Worm (Caenorhabditis elegans) whole organism, L1 larva: Measurements from ENCODE around the gene rde-12.

Source experiments
- C04F5.9 ChIP-seq: sonication (generic microtip); optimal IDR thresholded peaks from 2 replicates; lab custom pipeline; 2016; ENCODE audit warnings: missing genetic modification characterization, missing compliant biosample characterization
- C16A3.4 ChIP-seq: fragments of 150-350 bp; optimal IDR thresholded peaks from 2 replicates; lab custom pipeline; 2014; ENCODE audit warnings: missing biosample characterization, missing genetic modification characterization
- F16B12.6 ChIP-seq: fragments of 150-350 bp; optimal IDR thresholded peaks from 2 replicates; lab custom pipeline; 2014; ENCODE audit warnings: missing biosample characterization, missing genetic modification characterization
- aha-1 ChIP-seq: fragments of 150-350 bp; optimal IDR thresholded peaks from 2 replicates; lab custom pipeline; 2014; ENCODE audit warnings: missing biosample characterization, missing genetic modification characterization
- aly-2 ChIP-seq: fragments of 150-350 bp; optimal IDR thresholded peaks from 2 replicates; lab custom pipeline; 2014; ENCODE audit warnings: missing biosample characterization, missing genetic modification characterization
- ama-1 ChIP-seq: fragments of 150-350 bp; optimal IDR thresholded peaks from 2 replicates; lab custom pipeline; 2014
- ceh-63 ChIP-seq: fragments of 200-800 bp; sonication (Bioruptor generic); optimal IDR thresholded peaks from 2 replicates; lab custom pipeline; 2018; ENCODE audit warnings: mild to moderate bottlenecking, missing genetic modification characterization, missing compliant biosample characterization
- ceh-8 ChIP-seq: fragments of 200-800 bp; sonication (Bioruptor generic); optimal IDR thresholded peaks from 2 replicates; lab custom pipeline; 2018; ENCODE audit warnings: mild to moderate bottlenecking, missing genetic modification characterization, moderate library complexity, missing compliant biosample characterization
- ceh-82 ChIP-seq, 3 experiments: fragments of 150-350 bp in 1 of 3; sonication (generic microtip) in 2 of 3; optimal IDR thresholded peaks; 2 replicates each; lab custom pipeline; 2014 to 2017; ENCODE audit warnings: missing biosample characterization in 3 of 3, missing genetic modification characterization in 3 of 3
- ceh-90 ChIP-seq: sonication (generic microtip); optimal IDR thresholded peaks from 2 replicates; lab custom pipeline; 2016; ENCODE audit warnings: missing genetic modification characterization, missing compliant biosample characterization
- ces-1 ChIP-seq: fragments of 150-350 bp; optimal IDR thresholded peaks from 2 replicates; lab custom pipeline; 2014; ENCODE audit warnings: missing biosample characterization, missing genetic modification reagents, missing genetic modification characterization
- dpl-1 ChIP-seq, 3 experiments: fragments of 150-350 bp in 2 of 3; sonication (generic microtip) in 1 of 3; optimal IDR thresholded peaks; 2 replicates each; lab custom pipeline; 2014 to 2017; ENCODE audit warnings: missing biosample characterization in 3 of 3, missing genetic modification characterization in 3 of 3, missing genetic modification reagents in 3 of 3
- dsc-1 ChIP-seq: sonication (generic microtip); optimal IDR thresholded peaks from 2 replicates; lab custom pipeline; 2016; ENCODE audit warnings: mild to moderate bottlenecking, missing genetic modification characterization, missing compliant biosample characterization
- efl-1 ChIP-seq, 4 experiments: fragments of 150-350 bp; optimal IDR thresholded peaks in 3 of 4; peaks in 1 of 4; 1 replicate in 1 of 4; 2 replicates in 3 of 4; lab custom pipeline; 2014; ENCODE audit warnings: missing biosample characterization in 2 of 4, missing genetic modification characterization in 2 of 4, missing genetic modification reagents in 2 of 4
- efl-3 ChIP-seq: fragments of 200-800 bp; sonication (Bioruptor generic); optimal IDR thresholded peaks from 2 replicates; lab custom pipeline; 2018; ENCODE audit warnings: mild to moderate bottlenecking, missing genetic modification characterization, missing compliant biosample characterization
- elt-2 ChIP-seq: sonication (generic microtip); optimal IDR thresholded peaks from 2 replicates; lab custom pipeline; 2016; ENCODE audit warnings: missing genetic modification characterization, mild to moderate bottlenecking, inconsistent platforms, missing compliant biosample characterization, missing genetic modification reagents
- elt-3 ChIP-seq, 6 experiments: fragments of 150-350 bp in 1 of 6; sonication (generic microtip); optimal IDR thresholded peaks; 2 replicates each; lab custom pipeline; 2017 to 2018; ENCODE audit warnings: missing biosample characterization in 6 of 6, missing genetic modification characterization in 6 of 6, inconsistent platforms in 1 of 6
- fkh-10 ChIP-seq: sonication (generic microtip); optimal IDR thresholded peaks from 2 replicates; lab custom pipeline; 2017; ENCODE audit warnings: missing biosample characterization, missing genetic modification reagents, missing genetic modification characterization
- fkh-4 ChIP-seq: sonication (generic microtip); optimal IDR thresholded peaks from 2 replicates; lab custom pipeline; 2016; ENCODE audit warnings: missing compliant biosample characterization, missing genetic modification characterization, borderline replicate concordance
- fkh-8 ChIP-seq: sonication (generic microtip); optimal IDR thresholded peaks from 2 replicates; lab custom pipeline; 2016; ENCODE audit warnings: mild to moderate bottlenecking, missing genetic modification characterization, missing compliant biosample characterization
- grh-1 ChIP-seq: fragments of 200-800 bp; sonication (Bioruptor generic); IDR thresholded peaks from 2 replicates; pipeline ENCODE4 v1.3.6; 2022; ENCODE audit warnings: missing genetic modification reagents, missing genetic modification characterization, missing compliant biosample characterization
- hlh-17 ChIP-seq: fragments of 200-800 bp; sonication (Bioruptor generic); optimal IDR thresholded peaks from 2 replicates; lab custom pipeline; 2018; ENCODE audit warnings: missing genetic modification characterization, mild to moderate bottlenecking, missing compliant biosample characterization, moderate library complexity, borderline replicate concordance
- hpl-2 ChIP-seq: fragments of 150-350 bp; optimal IDR thresholded peaks from 2 replicates; lab custom pipeline; 2014; ENCODE audit warnings: missing biosample characterization, missing genetic modification reagents, missing genetic modification characterization
- irx-1 ChIP-seq: sonication (generic microtip); optimal IDR thresholded peaks from 2 replicates; lab custom pipeline; 2016; ENCODE audit warnings: missing genetic modification characterization, missing compliant biosample characterization
- lir-3 ChIP-seq: sonication (generic microtip); optimal IDR thresholded peaks from 2 replicates; lab custom pipeline; 2016; ENCODE audit warnings: mild to moderate bottlenecking, missing genetic modification characterization, moderate library complexity, missing compliant biosample characterization; ENCODE audit not compliant: poor library complexity
- mab-9 ChIP-seq: fragments of 200-800 bp; sonication (Bioruptor generic); IDR thresholded peaks from 2 replicates; pipeline ENCODE4 v1.3.6; 2022; ENCODE audit warnings: missing genetic modification reagents, missing genetic modification characterization, missing compliant biosample characterization
- mdl-1 ChIP-seq, 2 experiments: fragments of 150-350 bp; optimal IDR thresholded peaks; 2 replicates each; lab custom pipeline; 2014 to 2017; ENCODE audit warnings: missing biosample characterization in 2 of 2, missing genetic modification characterization in 2 of 2, inconsistent platforms in 1 of 2
- mef-2 ChIP-seq: fragments of 150-350 bp; optimal IDR thresholded peaks from 2 replicates; lab custom pipeline; 2014; ENCODE audit warnings: missing biosample characterization, missing genetic modification characterization
- nhr-11 ChIP-seq: fragments of 150-350 bp; optimal IDR thresholded peaks from 2 replicates; lab custom pipeline; 2014; ENCODE audit warnings: missing biosample characterization, missing genetic modification characterization
- nhr-12 ChIP-seq: sonication (generic microtip); optimal IDR thresholded peaks from 2 replicates; lab custom pipeline; 2017; ENCODE audit warnings: missing biosample characterization, missing genetic modification characterization
- nhr-47 ChIP-seq: sonication (generic microtip); optimal IDR thresholded peaks from 2 replicates; lab custom pipeline; 2016; ENCODE audit warnings: mild to moderate bottlenecking, missing genetic modification characterization, moderate library complexity, missing compliant biosample characterization
- nhr-71 ChIP-seq: sonication (generic microtip); optimal IDR thresholded peaks from 2 replicates; lab custom pipeline; 2016; ENCODE audit warnings: mild to moderate bottlenecking, missing genetic modification characterization, moderate library complexity, missing compliant biosample characterization
- nhr-85 ChIP-seq: sonication (generic microtip); peaks from one replicate; lab custom pipeline; 2016; ENCODE audit warnings: missing genetic modification characterization, inconsistent platforms, missing compliant biosample characterization
- nhr-90 ChIP-seq: sonication (generic microtip); optimal IDR thresholded peaks from 2 replicates; lab custom pipeline; 2016; ENCODE audit warnings: mild to moderate bottlenecking, missing genetic modification characterization, missing compliant biosample characterization; ENCODE audit not compliant: poor library complexity
- pag-3 ChIP-seq: sonication (generic microtip); optimal IDR thresholded peaks from 2 replicates; lab custom pipeline; 2017; ENCODE audit warnings: missing genetic modification characterization, mild to moderate bottlenecking, missing compliant biosample characterization, antibody characterized with exemption, borderline replicate concordance; ENCODE audit not compliant: insufficient read depth
- pax-3 ChIP-seq: fragments of 200-800 bp; sonication (Bioruptor generic); optimal IDR thresholded peaks from 2 replicates; lab custom pipeline; 2018; ENCODE audit warnings: mild to moderate bottlenecking, missing genetic modification characterization, moderate library complexity, missing compliant biosample characterization
- pqm-1 ChIP-seq: sonication (generic microtip); optimal IDR thresholded peaks from 3 replicates; lab custom pipeline; 2017; ENCODE audit warnings: missing biosample characterization, missing genetic modification characterization
- rnt-1 ChIP-seq: sonication (generic microtip); optimal IDR thresholded peaks from 2 replicates; lab custom pipeline; 2016; ENCODE audit warnings: mild to moderate bottlenecking, missing genetic modification characterization, moderate library complexity, missing compliant biosample characterization
- skn-1 ChIP-seq: fragments of 150-350 bp; optimal IDR thresholded peaks from 2 replicates; lab custom pipeline; 2014; ENCODE audit warnings: missing biosample characterization, missing genetic modification characterization
- snpc-4 ChIP-seq: fragments of 150-350 bp; optimal IDR thresholded peaks from 2 replicates; lab custom pipeline; 2014; ENCODE audit warnings: missing biosample characterization, missing genetic modification characterization
- sox-4 ChIP-seq: sonication (generic microtip); optimal IDR thresholded peaks from 2 replicates; lab custom pipeline; 2016; ENCODE audit warnings: missing genetic modification characterization, missing compliant biosample characterization
- sptf-1 ChIP-seq: fragments of 150-350 bp; optimal IDR thresholded peaks from 2 replicates; lab custom pipeline; 2014; ENCODE audit warnings: missing biosample characterization, missing genetic modification characterization
- sup-37 ChIP-seq: fragments of 200-800 bp; sonication (Bioruptor generic); optimal IDR thresholded peaks from 2 replicates; lab custom pipeline; 2018; ENCODE audit warnings: mild to moderate bottlenecking, missing genetic modification characterization, missing compliant biosample characterization
- tlp-1 ChIP-seq: fragments of 150-350 bp; optimal IDR thresholded peaks from 2 replicates; lab custom pipeline; 2014; ENCODE audit warnings: missing biosample characterization, missing genetic modification characterization
- unc-130 ChIP-seq: fragments of 150-350 bp; optimal IDR thresholded peaks from 2 replicates; lab custom pipeline; 2017; ENCODE audit warnings: missing biosample characterization, missing genetic modification characterization, inconsistent platforms
- unc-62 ChIP-seq: fragments of 150-350 bp; optimal IDR thresholded peaks from 2 replicates; lab custom pipeline; 2014; ENCODE audit warnings: missing biosample characterization, missing genetic modification reagents, missing genetic modification characterization
- unc-98 ChIP-seq: fragments of 200-800 bp; sonication (Bioruptor generic); IDR thresholded peaks from 2 replicates; pipeline ENCODE4 v1.3.6; 2022; ENCODE audit warnings: missing genetic modification characterization, missing compliant biosample characterization
- vab-15 ChIP-seq: sonication (generic microtip); optimal IDR thresholded peaks from 2 replicates; lab custom pipeline; 2017; ENCODE audit warnings: missing genotype, mild to moderate bottlenecking, missing genetic modification characterization, missing compliant biosample characterization
- zip-4 ChIP-seq: fragments of 200-800 bp; sonication (Bioruptor generic); optimal IDR thresholded peaks from 2 replicates; lab custom pipeline; 2018; ENCODE audit warnings: mild to moderate bottlenecking, missing genetic modification characterization, moderate library complexity, missing compliant biosample characterization
- ztf-11 ChIP-seq, 2 experiments: sonication (generic microtip); optimal IDR thresholded peaks; 2 replicates each; lab custom pipeline; 2016 to 2017; ENCODE audit warnings: missing genetic modification characterization in 2 of 2, missing biosample characterization in 1 of 2, missing compliant biosample characterization in 1 of 2
- ztf-4 ChIP-seq: fragments of 150-350 bp; optimal IDR thresholded peaks from 2 replicates; lab custom pipeline; 2014; ENCODE audit warnings: missing biosample characterization, missing genetic modification characterization

rde-12 gene

DNA sequence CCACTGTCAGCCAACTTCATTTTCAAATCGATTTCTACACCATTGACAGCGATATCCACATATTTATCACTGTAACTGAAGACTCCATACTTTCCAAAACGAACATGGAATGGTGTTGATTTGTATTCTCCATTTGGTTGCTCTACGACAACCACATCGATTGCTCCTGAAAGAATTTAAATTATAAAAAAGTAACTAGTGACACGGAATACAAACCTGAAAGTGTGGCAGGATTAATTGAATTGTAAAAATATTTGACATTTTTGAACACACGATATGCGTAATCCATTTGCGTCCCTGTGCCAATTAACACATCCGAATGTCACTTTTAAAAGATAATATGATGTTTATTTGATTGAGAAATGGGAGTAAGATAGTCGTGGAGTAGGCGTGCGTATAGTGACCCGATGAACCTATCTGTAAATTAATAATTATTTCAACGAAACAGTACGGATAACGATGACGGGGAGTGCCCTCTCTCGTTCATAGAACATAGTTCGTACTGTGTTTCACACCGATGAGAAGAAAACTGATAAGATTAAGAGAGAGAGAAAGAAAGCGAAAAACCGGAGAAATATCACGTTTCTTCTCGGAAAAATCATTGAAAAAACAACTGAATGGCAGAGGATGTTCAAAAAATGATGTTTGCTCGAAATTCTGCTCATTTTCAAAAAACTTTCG, 11.3 kb upstream of the rde-12 start, which contains the start of gene lpin-1:
lpin-1 (minus strand) TSS at position 417 of the 681 bp plus-strand sequence.
- TF ChIP-seq ceh-63 (GFP tag; lab: Kevin White, UChicago) (no peak), efl-3 (GFP tag; lab: Kevin White, UChicago) (no peak), sox-4 (tag; lab: Kevin White, UChicago) (no peak), fkh-4 (no peak), ceh-8 (GFP tag; lab: Kevin White, UChicago) (no peak), hpl-2 (no peak), aha-1 (tag; lab: Kevin White, UChicago) (no peak), nhr-85 (tag; lab: Kevin White, UChicago) (peak; percentile 71), tlp-1 (no peak), mef-2 (tag; lab: Kevin White, UChicago) (no peak), fkh-8 (tag; lab: Kevin White, UChicago) (no peak), unc-130 (tag; lab: Kevin White, UChicago) (no peak), C16A3.4 (tag; lab: Kevin White, UChicago) (no peak), ztf-11 (tag; optimal IDR thresholded peaks at IDR 0.05; lab: Kevin White, UChicago) (no peak), lir-3 (tag; lab: Kevin White, UChicago) (no peak), elt-2 (tag; lab: Kevin White, UChicago) (peak; percentile 12), rnt-1 (no peak), nhr-11 (tag; lab: Kevin White, UChicago) (no peak), dsc-1 (tag; lab: Kevin White, UChicago) (no peak), pag-3 (tag; lab: Kevin White, UChicago) (no peak), unc-98 (GFP tag; lab: Robert Waterston, UW) (no peak), irx-1 (tag; lab: Kevin White, UChicago) (no peak), dpl-1 (GFP tag; optimal IDR thresholded peaks at IDR 0.05; lab: Kevin White, UChicago) (peak in 1 of 3 experiments; percentile 12), nhr-47 (no peak), nhr-90 (tag; lab: Kevin White, UChicago) (no peak), zip-4 (no peak), pqm-1 (tag; lab: Kevin White, UChicago) (no peak), nhr-12 (tag; lab: Kevin White, UChicago) (no peak), ceh-90 (tag; lab: Kevin White, UChicago) (no peak), ceh-82 (tag; optimal IDR thresholded peaks at IDR 0.05; lab: Kevin White, UChicago) (no peak), unc-62 (GFP tag; lab: Kevin White, UChicago) (no peak), sup-37 (no peak), C04F5.9 (tag; lab: Kevin White, UChicago) (no peak), vab-15 (tag; lab: Kevin White, UChicago) (no peak), mdl-1 (tag; optimal IDR thresholded peaks at IDR 0.05; lab: Kevin White, UChicago) (no peak), ama-1 (lab: Kevin White, UChicago) (no peak), skn-1 (tag; lab: Kevin White, UChicago) (no peak), grh-1 (GFP tag; lab: Robert Waterston, UW) (no peak), efl-1 (optimal IDR thresholded peaks at IDR 0.05; lab: Kevin White, UChicago) (no peak), efl-1 (GFP tag; optimal IDR thresholded peaks at IDR 0.05 in 1 of 2; lab: Kevin White, UChicago) (peak in 1 of 2 experiments; percentile 50), nhr-71 (tag; lab: Kevin White, UChicago) (peak; percentile 28), elt-3 (tag; optimal IDR thresholded peaks at IDR 0.05; lab: Kevin White, UChicago) (peak in 1 of 6 experiments; percentile 31), ces-1 (GFP tag; lab: Kevin White, UChicago) (no peak), ztf-4 (tag; lab: Kevin White, UChicago) (peak; percentile 21), mab-9 (GFP tag; lab: Robert Waterston, UW) (no peak), hlh-17 (no peak), aly-2 (tag; lab: Kevin White, UChicago) (no peak), sptf-1 (tag; lab: Kevin White, UChicago) (no peak), snpc-4 (tag; lab: Kevin White, UChicago) (no peak), fkh-10 (no peak), pax-3 (tag; lab: Kevin White, UChicago) (no peak), F16B12.6 (no peak)
